Worm (Caenorhabditis elegans) whole organism, dauer: ENCODE results near the gene grd-14.

ENCODE experiments used
- unc-62 ChIP-seq: sonication (generic microtip); optimal IDR thresholded peaks from 2 replicates; lab custom pipeline; 2017; ENCODE audit warnings: missing biosample characterization, missing genetic modification reagents, missing genetic modification characterization

Gene grd-14

ce11 chrX:8499721-8500120 lies at the start of gene grd-14:
TSS of gene grd-14 (plus strand) at chrX:8500021.
- no peak for TF ChIP-seq unc-62 (GFP tag; lab: Kevin White, UChicago)

- no peak for TF ChIP-seq unc-62 (GFP tag; lab: Kevin White, UChicago)
Observed at ce11 chrX:8455590-8456166, 44.1 kb upstream of the grd-14 start, which contains the start of gene dpy-6. TSS of gene dpy-6 (minus strand) at chrX:8455640.

DNA sequence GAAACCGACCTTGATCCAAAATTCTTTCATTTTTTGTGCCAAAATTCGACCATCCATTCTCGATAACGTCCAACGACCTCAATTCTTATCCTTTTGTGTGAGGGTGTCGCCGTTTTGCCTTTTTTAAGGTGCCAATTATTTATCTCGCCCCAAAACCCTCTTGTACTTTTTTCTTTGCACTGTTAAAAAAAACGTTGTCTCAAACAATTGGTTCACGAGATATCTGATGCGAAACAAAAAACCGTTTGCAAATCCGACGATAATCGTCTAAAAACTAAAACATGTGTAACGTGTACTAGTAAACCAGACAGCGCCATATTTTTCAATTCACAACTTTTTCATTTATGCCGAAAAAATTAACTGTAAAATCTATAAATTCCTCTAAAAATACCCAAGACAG lies 42.5 kb upstream of the grd-14 start, which contains the start of gene F16F9.3:
Gene F16F9.3, plus strand, starts transcription at position 301 of the 400 bp plus-strand sequence.
- no peak for TF ChIP-seq unc-62 (GFP tag; lab: Kevin White, UChicago)

ce11 chrX:8459789-8460188 lies 40.0 kb upstream of the grd-14 start:
- no peak for TF ChIP-seq unc-62 (GFP tag; lab: Kevin White, UChicago)

- TF ChIP-seq unc-62 (GFP tag; lab: Kevin White, UChicago): no peak
Observed at ce11 chrX:8460958-8461357, 38.9 kb upstream of the grd-14 start.

DNA sequence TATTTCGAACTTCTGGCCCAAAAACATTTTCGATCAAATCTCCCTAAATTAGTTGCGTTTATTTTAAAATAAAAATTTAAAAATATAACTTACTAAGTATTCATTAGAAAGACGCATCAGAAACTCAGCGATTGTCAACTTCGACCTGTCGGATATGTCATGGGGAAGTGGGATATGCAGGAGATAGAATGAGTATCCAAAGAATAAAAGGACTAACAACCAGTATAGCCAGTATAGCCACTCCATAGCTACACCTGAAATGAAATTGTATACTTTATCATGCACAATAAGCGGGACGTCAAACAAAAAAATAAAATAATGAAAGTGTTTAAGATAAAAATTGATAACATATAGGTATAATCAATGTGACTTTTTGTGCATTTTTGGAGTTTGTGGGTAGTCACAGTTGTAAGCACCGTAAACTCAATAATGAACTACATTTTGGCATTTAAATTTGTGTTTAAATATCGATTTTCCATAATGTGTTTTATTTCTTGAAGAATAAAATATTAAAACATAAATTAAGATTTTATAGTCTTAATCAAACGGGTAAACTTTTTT lies 36.7 kb upstream of the grd-14 start, which contains the start of gene F16F9.4:
Gene F16F9.4, minus strand, starts transcription at position 276 of the 561 bp plus-strand sequence.
- TF ChIP-seq unc-62 (GFP tag; lab: Kevin White, UChicago): no peak

ce11 chrX:8463889-8464444 lies 35.9 kb upstream of the grd-14 start:
- no peak for TF ChIP-seq unc-62 (GFP tag; lab: Kevin White, UChicago)

ce11 chrX:8470126-8470772 lies 29.6 kb upstream of the grd-14 start, which contains the start of gene mec-10:
TSS of gene mec-10 (minus strand) at chrX:8470314.
- TF ChIP-seq unc-62 (GFP tag; lab: Kevin White, UChicago): no peak

- TF ChIP-seq unc-62 (GFP tag; lab: Kevin White, UChicago): no peak
Observed at ce11 chrX:8473468-8473867, 26.4 kb upstream of the grd-14 start.

DNA sequence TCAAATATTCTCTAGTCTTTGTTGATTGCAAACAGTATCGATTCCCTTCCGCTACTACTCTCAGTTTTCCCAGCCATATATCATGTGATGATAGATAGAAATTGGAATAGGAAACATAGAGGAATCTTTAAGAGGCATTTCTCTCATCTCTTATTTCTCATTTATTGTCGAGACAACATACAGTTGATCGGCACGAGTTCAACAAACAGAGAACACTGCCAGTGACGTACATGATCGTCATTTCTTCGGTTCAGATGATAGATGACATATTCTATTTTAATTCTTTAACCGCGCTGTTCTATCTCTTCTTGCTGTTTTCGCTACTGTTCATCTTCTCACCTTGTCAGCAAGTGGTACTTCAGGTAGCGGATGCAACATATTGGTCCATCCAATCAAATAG lies 24.7 kb upstream of the grd-14 start:
- no peak for TF ChIP-seq unc-62 (GFP tag; lab: Kevin White, UChicago)

ce11 chrX:8475759-8476228 lies 24.0 kb upstream of the grd-14 start, which contains the start of gene nhr-14:
TSS of gene nhr-14 (minus strand) at chrX:8476178.
- no peak for TF ChIP-seq unc-62 (GFP tag; lab: Kevin White, UChicago)

DNA sequence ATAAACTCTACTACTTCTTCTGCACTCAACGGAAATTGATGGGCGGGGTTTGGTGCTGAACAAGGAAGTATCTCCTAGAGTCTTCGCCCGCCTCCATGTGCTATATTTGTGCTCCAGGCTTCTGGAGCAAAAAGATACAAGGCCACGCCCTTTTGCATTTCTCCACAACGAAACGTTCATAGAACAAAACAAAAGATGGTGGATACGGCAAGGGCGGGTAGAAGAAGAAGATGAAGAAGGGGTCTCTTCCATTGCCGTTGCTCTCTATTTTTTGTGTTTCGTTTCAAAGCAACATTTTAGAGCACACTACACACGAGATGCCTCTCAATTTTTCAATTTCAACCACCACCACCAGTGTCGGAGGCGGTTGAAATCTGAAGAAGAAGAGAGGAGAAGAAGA lies 23.5 kb upstream of the grd-14 start:
- TF ChIP-seq unc-62 (GFP tag; lab: Kevin White, UChicago): no peak

DNA sequence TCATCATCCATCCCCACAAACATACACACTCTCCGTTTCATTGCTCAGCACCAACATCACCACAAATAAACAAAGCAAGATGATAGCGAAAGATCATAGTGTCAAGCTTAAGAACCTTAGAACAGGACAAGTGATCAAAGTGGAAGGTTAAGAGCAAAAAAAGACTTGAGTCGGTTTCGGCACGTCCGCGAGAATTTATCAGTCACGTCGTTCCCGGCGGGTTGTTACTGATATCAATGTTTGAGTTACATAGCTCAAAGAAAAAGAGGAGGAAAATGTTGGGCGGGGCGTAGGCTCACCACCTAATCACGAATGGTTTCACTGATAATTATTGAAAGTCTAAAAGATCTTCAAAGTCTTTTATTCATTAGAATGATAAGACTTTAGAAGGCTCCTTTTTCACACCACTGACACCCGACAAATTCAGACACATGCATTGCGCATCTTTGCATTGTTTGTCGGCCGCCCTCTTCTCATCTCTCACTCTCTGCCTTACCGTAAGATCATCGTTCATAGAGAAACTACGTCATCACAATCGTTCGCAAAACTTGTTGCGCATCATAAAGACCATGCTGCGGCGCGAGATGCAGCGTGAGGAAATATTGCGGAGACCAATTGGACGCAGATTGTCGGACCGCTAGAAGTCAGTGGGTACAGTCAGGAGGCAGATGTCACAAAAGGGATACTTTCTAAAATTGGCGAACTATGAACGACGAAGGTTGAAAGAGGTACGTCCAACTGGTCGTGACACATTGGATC lies 22.6 kb upstream of the grd-14 start:
- TF ChIP-seq unc-62 (GFP tag; lab: Kevin White, UChicago): no peak

DNA sequence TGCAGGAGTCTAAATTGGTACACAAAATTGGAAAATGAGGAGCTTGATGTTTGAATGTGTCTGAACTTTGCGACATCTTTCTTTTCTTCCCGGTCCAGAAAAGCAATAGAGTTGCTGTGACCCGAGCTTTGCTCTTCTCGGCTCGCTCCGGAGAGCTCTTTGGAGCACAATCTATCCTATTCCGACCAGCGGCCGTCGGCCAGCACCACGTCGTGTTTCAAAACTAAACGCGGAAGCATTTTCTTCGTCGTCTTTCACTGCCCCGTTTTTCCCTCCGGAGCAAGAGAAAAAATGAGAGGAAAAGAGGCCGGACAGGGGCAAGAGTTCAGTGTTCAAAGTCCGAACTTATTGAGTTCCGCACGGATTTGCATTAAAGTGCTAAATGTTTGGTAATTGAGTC lies 20.8 kb upstream of the grd-14 start:
- TF ChIP-seq unc-62 (GFP tag; lab: Kevin White, UChicago): no peak

ce11 chrX:8481716-8482115 lies 18.1 kb upstream of the grd-14 start:
- no peak for TF ChIP-seq unc-62 (GFP tag; lab: Kevin White, UChicago)
